Worm (Caenorhabditis elegans) whole organism, midembryonic: ENCODE data around the gene sec-23.

Source experiments
- T22C8.4 ChIP-seq: fragments of 200-800 bp; sonication (Bioruptor generic); IDR thresholded peaks from 2 replicates; pipeline ENCODE4 v1.3.6; 2022; ENCODE audit warnings: missing genetic modification characterization, missing compliant biosample characterization
- flt-1 ChIP-seq: fragments of 200-800 bp; sonication (Bioruptor generic); IDR thresholded peaks from 2 replicates; pipeline ENCODE4 v1.3.6; 2022; ENCODE audit warnings: missing genetic modification characterization, missing compliant biosample characterization
- ref-1 ChIP-seq: fragments of 200-800 bp; sonication (Bioruptor generic); conservative IDR thresholded peaks from 2 replicates; pipeline ENCODE4 v1.3.6; 2022; ENCODE audit warnings: missing genetic modification reagents, missing genetic modification characterization, missing compliant biosample characterization

ce11 chrV:20087635-20088034, 3.4 kb upstream of the sec-23 start, which contains the start of gene fre-1:
- TF ChIP-seq flt-1, result no peak
- no peak for TF ChIP-seq T22C8.4
- TF ChIP-seq ref-1 (GFP tag; lab: Robert Waterston, UW), result no peak
